Worm (Caenorhabditis elegans) whole organism, late embryonic: ENCODE measurements around the gene twk-10.

ENCODE experiments used
- ceh-18 ChIP-seq: sonication (generic microtip); optimal IDR thresholded peaks from 2 replicates; lab custom pipeline; 2016; ENCODE audit warnings: missing genetic modification characterization, missing compliant biosample characterization
- che-1 ChIP-seq: sonication (generic microtip); optimal IDR thresholded peaks from 2 replicates; lab custom pipeline; 2016; ENCODE audit warnings: mild to moderate bottlenecking, missing genetic modification characterization, missing compliant biosample characterization
- elt-2 ChIP-seq: sonication (generic microtip); optimal IDR thresholded peaks from 2 replicates; lab custom pipeline; 2016; ENCODE audit warnings: missing genetic modification reagents, missing genetic modification characterization, missing compliant biosample characterization
- eyg-1 ChIP-seq: sonication (generic microtip); optimal IDR thresholded peaks from 2 replicates; lab custom pipeline; 2016; ENCODE audit warnings: missing genotype, missing genetic modification characterization, missing compliant biosample characterization
- nfya-1 ChIP-seq: sonication (generic microtip); optimal IDR thresholded peaks from 2 replicates; lab custom pipeline; 2017; ENCODE audit warnings: missing genetic modification characterization, mild to moderate bottlenecking, missing compliant biosample characterization, antibody characterized with exemption, moderate library complexity
- nhr-11 ChIP-seq: fragments of 150-350 bp; optimal IDR thresholded peaks from 2 replicates; lab custom pipeline; 2014; ENCODE audit warnings: missing biosample characterization, missing genetic modification characterization
- pqm-1 ChIP-seq: sonication (generic microtip); optimal IDR thresholded peaks from 2 replicates; lab custom pipeline; 2016; ENCODE audit warnings: missing genetic modification characterization, missing compliant biosample characterization
- sox-2 ChIP-seq: fragments of 200-800 bp; sonication (Bioruptor generic); IDR thresholded peaks from 2 replicates; pipeline ENCODE4 v1.3.6; 2022; ENCODE audit warnings: missing genetic modification reagents, missing genetic modification characterization, missing compliant biosample characterization
- tbx-2 ChIP-seq: sonication (generic microtip); optimal IDR thresholded peaks from 2 replicates; lab custom pipeline; 2016; ENCODE audit warnings: missing genetic modification characterization, missing compliant biosample characterization
- unc-55 ChIP-seq: sonication (generic microtip); optimal IDR thresholded peaks from 2 replicates; lab custom pipeline; 2017; ENCODE audit warnings: missing biosample characterization, missing genetic modification reagents, missing genetic modification characterization
- zip-5 ChIP-seq: sonication (generic microtip); optimal IDR thresholded peaks from 2 replicates; lab custom pipeline; 2016; ENCODE audit warnings: missing genetic modification characterization, missing compliant biosample characterization

- TF ChIP-seq nfya-1 (tag; lab: Kevin White, UChicago) (no peak), tbx-2 (no peak), elt-2 (tag; lab: Kevin White, UChicago) (no peak), ceh-18 (tag; lab: Kevin White, UChicago) (no peak), unc-55 (GFP tag; lab: Kevin White, UChicago) (no peak), che-1 (no peak), nhr-11 (no peak), sox-2 (GFP tag; lab: Robert Waterston, UW) (no peak), pqm-1 (tag; lab: Kevin White, UChicago) (no peak), zip-5 (tag; lab: Kevin White, UChicago) (no peak), eyg-1 (no peak)
These were observed 3.0 kb upstream of the twk-10 start, which contains the start of gene K04A8.20 for ce11 chrV:6549148-6549547.
